Fruit fly (Drosophila melanogaster) whole organism, wandering third instar larva: ENCODE results near the gene CG43813.

Experiments used
- CG9705 ChIP-seq: fragments of 200-800 bp; sonication (Bioruptor generic); optimal IDR thresholded peaks from 2 replicates; lab custom pipeline; 2018; ENCODE audit warnings: missing biosample characterization, mild to moderate bottlenecking, missing genetic modification characterization
- Hr83 ChIP-seq: fragments of 200-300 bp; sonication (Bioruptor generic); optimal IDR thresholded peaks from 2 replicates; lab custom pipeline; 2016; ENCODE audit warnings: missing biosample characterization, mild to moderate bottlenecking, missing genetic modification characterization, moderate library complexity; ENCODE audit not compliant: poor library complexity, severe bottlenecking
- Mio ChIP-seq: sonication (Bioruptor generic); optimal IDR thresholded peaks from 2 replicates; lab custom pipeline; 2016; ENCODE audit warnings: missing biosample characterization, missing genetic modification characterization
- Sp1 ChIP-seq: fragments of 200-800 bp; sonication (Bioruptor generic); optimal IDR thresholded peaks from 3 replicates; lab custom pipeline; 2019; ENCODE audit warnings: missing biosample characterization, mild to moderate bottlenecking, missing genetic modification characterization, moderate library complexity
- Vsx2 ChIP-seq: fragments of 200-300, 225-300 bp; sonication (Bioruptor generic); optimal IDR thresholded peaks from 2 replicates; lab custom pipeline; 2018; ENCODE audit warnings: missing biosample characterization, missing genetic modification characterization; ENCODE audit not compliant: partially characterized antibody
- dsf ChIP-seq: sonication (Bioruptor generic); optimal IDR thresholded peaks from 2 replicates; lab custom pipeline; 2016; ENCODE audit warnings: missing biosample characterization, missing genetic modification characterization, borderline replicate concordance
- h ChIP-seq: fragments of 200-800 bp; sonication (Bioruptor generic); optimal IDR thresholded peaks from 3 replicates; lab custom pipeline; 2016; ENCODE audit warnings: missing biosample characterization, mild to moderate bottlenecking, missing genetic modification characterization
- sv ChIP-seq: fragments of 200-800 bp; sonication (Bioruptor generic); optimal IDR thresholded peaks from 3 replicates; lab custom pipeline; 2016; ENCODE audit warnings: missing biosample characterization, missing genetic modification characterization
- usp ChIP-seq: fragments of >200 bp; optimal IDR thresholded peaks from 2 replicates; lab custom pipeline; 2017; ENCODE audit warnings: missing biosample characterization, missing genetic modification characterization

DNA sequence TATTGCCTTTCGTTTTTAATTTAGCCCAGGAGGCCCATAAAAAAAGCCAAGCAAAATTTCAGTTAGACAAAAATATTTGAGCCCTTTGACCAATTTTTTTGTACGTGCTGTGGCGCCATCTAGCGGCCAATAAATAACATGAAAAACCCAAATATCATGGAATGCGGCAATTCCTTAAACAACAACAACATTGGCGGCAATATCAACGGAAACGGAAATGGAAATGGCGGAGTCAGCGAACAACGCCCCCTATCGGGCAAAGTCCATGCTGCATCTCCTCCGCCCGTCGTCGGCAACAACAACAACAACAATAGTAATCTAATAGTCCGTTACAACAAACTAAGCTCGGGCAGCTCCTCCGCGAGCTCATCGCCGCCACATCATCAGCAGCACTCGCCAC, 29.5 kb upstream of the CG43813 start:
- TF ChIP-seq Sp1 (GFP tag; lab: Kevin White, UChicago) (no peak), Vsx2 (no peak), usp (no peak), Hr83 (GFP tag; lab: Kevin White, UChicago) (no peak), dsf (GFP tag; lab: Kevin White, UChicago) (no peak), sv (GFP tag; lab: Kevin White, UChicago) (no peak), h (GFP tag; lab: Kevin White, UChicago) (no peak), Mio (GFP tag; lab: Kevin White, UChicago) (no peak), CG9705 (GFP tag; lab: Kevin White, UChicago) (no peak)
